Fruit fly (Drosophila melanogaster) whole organism, embryonic: Measurements from ENCODE around the gene Obp19b.

ENCODE experiments used
- Atf6 ChIP-seq: fragments of 200-800 bp; sonication (Bioruptor generic); IDR thresholded peaks from 2 replicates; pipeline ENCODE4 v1.3.6; 2022; ENCODE audit warnings: missing biosample characterization, missing genetic modification characterization
- B-H2 ChIP-seq: fragments of 200-800 bp; sonication (Bioruptor generic); optimal IDR thresholded peaks from 2 replicates; lab custom pipeline; 2018; ENCODE audit warnings: missing biosample characterization, mild to moderate bottlenecking, missing genetic modification characterization
- BtbVII ChIP-seq: fragments of 200-800 bp; sonication (Bioruptor generic); optimal IDR thresholded peaks from 3 replicates; lab custom pipeline; 2017; ENCODE audit warnings: missing biosample characterization, mild to moderate bottlenecking, missing genetic modification characterization
- CG11695 ChIP-seq: fragments of 200-800 bp; sonication (Bioruptor generic); IDR thresholded peaks from 3 replicates; pipeline ENCODE4 v1.3.6; 2022; ENCODE audit warnings: missing biosample characterization, missing genetic modification characterization
- CG12071 ChIP-seq: fragments of 200-800 bp; sonication (Bioruptor generic); optimal IDR thresholded peaks from 3 replicates; lab custom pipeline; 2018; ENCODE audit warnings: missing biosample characterization, mild to moderate bottlenecking, missing genetic modification characterization
- CG12769 ChIP-seq: fragments of 200-800 bp; sonication (Bioruptor generic); optimal IDR thresholded peaks from 2 replicates; lab custom pipeline; 2019; ENCODE audit warnings: missing biosample characterization, mild to moderate bottlenecking, missing genetic modification characterization, moderate library complexity
- CG12942 ChIP-seq: fragments of 200-800 bp; sonication (Bioruptor generic); optimal IDR thresholded peaks from 3 replicates; lab custom pipeline; 2016; ENCODE audit warnings: missing biosample characterization, missing genetic modification characterization
- CG13123 ChIP-seq: fragments of 200-800 bp; sonication (Bioruptor generic); optimal IDR thresholded peaks from 2 replicates; lab custom pipeline; 2016; ENCODE audit warnings: missing biosample characterization, missing genetic modification characterization
- CG15073 ChIP-seq: fragments of 200-800 bp; sonication (Bioruptor generic); optimal IDR thresholded peaks from 2 replicates; lab custom pipeline; 2016; ENCODE audit warnings: missing biosample characterization, missing genetic modification characterization
- CG15269 ChIP-seq: fragments of 200-800 bp; sonication (Bioruptor generic); optimal IDR thresholded peaks from 2 replicates; lab custom pipeline; 2018; ENCODE audit warnings: missing biosample characterization, mild to moderate bottlenecking, missing genetic modification characterization, moderate library complexity
- CG17359 ChIP-seq: fragments of 200-800 bp; sonication (Bioruptor generic); optimal IDR thresholded peaks from 3 replicates; lab custom pipeline; 2018; ENCODE audit warnings: missing biosample characterization, mild to moderate bottlenecking, missing genetic modification characterization, moderate library complexity
- CG17612 ChIP-seq: fragments of 200-800 bp; sonication (Bioruptor generic); IDR thresholded peaks from 2 replicates; pipeline ENCODE4 v1.3.6; 2022; ENCODE audit warnings: missing biosample characterization, missing genetic modification characterization
- CG1832 ChIP-seq: fragments of 200-800 bp; sonication (Bioruptor generic); optimal IDR thresholded peaks from 2 replicates; lab custom pipeline; 2017; ENCODE audit warnings: missing biosample characterization, mild to moderate bottlenecking, missing genetic modification characterization, inconsistent platforms
- CG18476 ChIP-seq: fragments of 200-800 bp; sonication (Bioruptor generic); optimal IDR thresholded peaks from 2 replicates; lab custom pipeline; 2016; ENCODE audit warnings: missing biosample characterization, mild to moderate bottlenecking, missing genetic modification characterization
- CG2712 ChIP-seq: fragments of 200-800 bp; optimal IDR thresholded peaks from 3 replicates; lab custom pipeline; 2019; ENCODE audit warnings: missing biosample characterization, mild to moderate bottlenecking, missing genetic modification characterization, moderate library complexity
- CG32767 ChIP-seq: fragments of 200-800 bp; sonication (Bioruptor generic); IDR thresholded peaks from 2 replicates; pipeline ENCODE4 v1.3.6; 2022; ENCODE audit warnings: missing biosample characterization, missing genetic modification characterization
- CG3281 ChIP-seq: fragments of 200-800 bp; sonication (Bioruptor generic); optimal IDR thresholded peaks from 3 replicates; lab custom pipeline; 2017; ENCODE audit warnings: missing biosample characterization, mild to moderate bottlenecking, missing genetic modification characterization
- CG4617 ChIP-seq: fragments of 200-800 bp; sonication (Bioruptor generic); optimal IDR thresholded peaks from 3 replicates; lab custom pipeline; 2016; ENCODE audit warnings: missing biosample characterization, missing genetic modification characterization, borderline replicate concordance
- CG4854 ChIP-seq: fragments of 200-800 bp; sonication (Bioruptor generic); optimal IDR thresholded peaks from 2 replicates; lab custom pipeline; 2016; ENCODE audit warnings: missing biosample characterization, missing genetic modification characterization, inconsistent platforms
- CG6854 ChIP-seq: fragments of 200-800 bp; sonication (Bioruptor generic); optimal IDR thresholded peaks from 3 replicates; lab custom pipeline; 2017; ENCODE audit warnings: missing biosample characterization, mild to moderate bottlenecking, missing genetic modification characterization
- CG7928 ChIP-seq: fragments of 200-800 bp; sonication (Bioruptor generic); optimal IDR thresholded peaks from 2 replicates; lab custom pipeline; 2017; ENCODE audit warnings: missing biosample characterization, mild to moderate bottlenecking, missing genetic modification characterization
- CG8359 ChIP-seq: fragments of 200-800 bp; sonication (Bioruptor generic); optimal IDR thresholded peaks from 2 replicates; lab custom pipeline; 2017; ENCODE audit warnings: missing biosample characterization, mild to moderate bottlenecking, missing genetic modification characterization, borderline replicate concordance
- CG8765 ChIP-seq: fragments of 200-800 bp; sonication (Bioruptor generic); IDR thresholded peaks from 2 replicates; pipeline ENCODE4 v1.3.6; 2022; ENCODE audit warnings: missing biosample characterization, missing genetic modification characterization
- CG9609 ChIP-seq: fragments of 200-800 bp; sonication (Bioruptor generic); optimal IDR thresholded peaks from 3 replicates; lab custom pipeline; 2016; ENCODE audit warnings: missing biosample characterization, missing genetic modification characterization
- CrebB ChIP-seq: fragments of 200-800 bp; sonication (Bioruptor generic); optimal IDR thresholded peaks from 3 replicates; lab custom pipeline; 2018; ENCODE audit warnings: missing biosample characterization, mild to moderate bottlenecking, missing genetic modification characterization
- D19B ChIP-seq: fragments of 200-800 bp; sonication (Bioruptor generic); optimal IDR thresholded peaks from 2 replicates; lab custom pipeline; 2017; ENCODE audit warnings: missing biosample characterization, mild to moderate bottlenecking, missing genetic modification characterization
- Hand ChIP-seq: fragments of 200-800 bp; sonication (Bioruptor generic); optimal IDR thresholded peaks from 2 replicates; lab custom pipeline; 2017; ENCODE audit warnings: mild to moderate bottlenecking, missing biosample characterization, missing genetic modification reagents, missing genetic modification characterization
- Hr3 ChIP-seq: fragments of 200-800 bp; sonication (Bioruptor generic); optimal IDR thresholded peaks from 3 replicates; lab custom pipeline; 2016; ENCODE audit warnings: missing biosample characterization, missing genetic modification characterization
- MBD-R2 ChIP-seq: fragments of 200-800 bp; sonication (Bioruptor generic); IDR thresholded peaks from 2 replicates; pipeline ENCODE4 v1.3.6; 2022; ENCODE audit warnings: missing biosample characterization, missing genetic modification characterization
- PHDP ChIP-seq: fragments of 200-800 bp; sonication (Bioruptor generic); optimal IDR thresholded peaks from 3 replicates; lab custom pipeline; 2018; ENCODE audit warnings: missing biosample characterization, mild to moderate bottlenecking, missing genetic modification characterization, moderate library complexity
- Stat92E ChIP-seq, 3 experiments: fragments of >200 bp in 2 of 3; fragments of 200-800 bp in 1 of 3; sonication (Bioruptor generic) in 1 of 3; optimal IDR thresholded peaks; 2 replicates each; lab custom pipeline; 2017 to 2019; ENCODE audit warnings: missing biosample characterization in 3 of 3, missing genetic modification characterization in 3 of 3, mild to moderate bottlenecking in 1 of 3, moderate library complexity in 1 of 3
- Xrp1 ChIP-seq: fragments of 200-800 bp; sonication (Bioruptor generic); IDR thresholded peaks from 2 replicates; pipeline ENCODE4 v1.3.6; 2022; ENCODE audit warnings: missing biosample characterization, missing genetic modification characterization
- abd-A ChIP-seq: fragments of 200-800 bp; sonication (Bioruptor generic); optimal IDR thresholded peaks from 3 replicates; lab custom pipeline; 2019; ENCODE audit warnings: missing biosample characterization, mild to moderate bottlenecking, missing genetic modification characterization, moderate library complexity
- aop ChIP-seq: fragments of 200-800 bp; sonication (Bioruptor generic); IDR thresholded peaks from 2 replicates; pipeline ENCODE4 v1.3.6; 2022; ENCODE audit warnings: missing biosample characterization, missing genetic modification characterization
- ara ChIP-seq: fragments of 200-800 bp; sonication (Bioruptor generic); IDR thresholded peaks from 2 replicates; pipeline ENCODE4 v1.3.6; 2022; ENCODE audit warnings: missing biosample characterization, missing genetic modification characterization
- bowl ChIP-seq: fragments of 200-800 bp; sonication (Bioruptor generic); IDR thresholded peaks from 2 replicates; pipeline ENCODE4 v1.3.6; 2022; ENCODE audit warnings: missing biosample characterization, missing genetic modification characterization
- chif ChIP-seq, 2 experiments: fragments of 200-800 bp; sonication (Bioruptor generic); optimal IDR thresholded peaks; 3 replicates each; lab custom pipeline; 2016; ENCODE audit warnings: missing biosample characterization in 2 of 2, missing genetic modification characterization in 2 of 2
- dati ChIP-seq: fragments of 200-800 bp; sonication (Bioruptor generic); IDR thresholded peaks from 2 replicates; pipeline ENCODE4 v1.3.6; 2022; ENCODE audit warnings: missing biosample characterization, missing genetic modification characterization
- ems ChIP-seq: fragments of 200-800 bp; sonication (Bioruptor generic); optimal IDR thresholded peaks from 3 replicates; lab custom pipeline; 2016; ENCODE audit warnings: missing biosample characterization, missing genetic modification characterization
- eve ChIP-seq, 2 experiments: fragments of >200 bp; optimal IDR thresholded peaks; 2 replicates each; lab custom pipeline; 2017; ENCODE audit warnings: missing biosample characterization in 2 of 2, missing genetic modification characterization in 2 of 2
- fd96Cb ChIP-seq: fragments of 200-800 bp; sonication (Bioruptor generic); optimal IDR thresholded peaks from 2 replicates; lab custom pipeline; 2018; ENCODE audit warnings: missing biosample characterization, mild to moderate bottlenecking, missing genetic modification characterization, moderate library complexity
- ind ChIP-seq: fragments of 200-800 bp; sonication (Bioruptor generic); optimal IDR thresholded peaks from 3 replicates; lab custom pipeline; 2016; ENCODE audit warnings: missing biosample characterization, missing genetic modification characterization
- kah ChIP-seq: fragments of 200-800 bp; sonication (Bioruptor generic); optimal IDR thresholded peaks from 2 replicates; lab custom pipeline; 2018; ENCODE audit warnings: missing biosample characterization, mild to moderate bottlenecking, missing genetic modification characterization
- rib ChIP-seq: fragments of 200-800 bp; sonication (Bioruptor generic); IDR thresholded peaks from 2 replicates; pipeline ENCODE4 v1.3.6; 2022; ENCODE audit warnings: missing biosample characterization, missing genetic modification characterization
- run ChIP-seq: fragments of 200-800 bp; sonication (Bioruptor generic); optimal IDR thresholded peaks from 3 replicates; lab custom pipeline; 2018; ENCODE audit warnings: missing biosample characterization, mild to moderate bottlenecking, missing genetic modification characterization
- slbo ChIP-seq: fragments of 200-800 bp; sonication (Bioruptor generic); IDR thresholded peaks from 2 replicates; pipeline ENCODE4 v1.3.6; 2022; ENCODE audit warnings: missing biosample characterization, missing genetic modification characterization
- so ChIP-seq: fragments of 200-800 bp; sonication (Bioruptor generic); IDR thresholded peaks from 3 replicates; pipeline ENCODE4 v1.3.6; 2022; ENCODE audit warnings: missing biosample characterization, missing genetic modification characterization
- sug ChIP-seq: fragments of 200-800 bp; optimal IDR thresholded peaks from 2 replicates; lab custom pipeline; 2019; ENCODE audit warnings: missing biosample characterization, mild to moderate bottlenecking, missing genetic modification characterization, moderate library complexity
- tna ChIP-seq: fragments of 200-800 bp; sonication (Bioruptor generic); IDR thresholded peaks from 2 replicates; pipeline ENCODE4 v1.3.6; 2022; ENCODE audit warnings: missing biosample characterization, missing genetic modification characterization; ENCODE audit not compliant: partially characterized antibody

Gene Obp19b

DNA sequence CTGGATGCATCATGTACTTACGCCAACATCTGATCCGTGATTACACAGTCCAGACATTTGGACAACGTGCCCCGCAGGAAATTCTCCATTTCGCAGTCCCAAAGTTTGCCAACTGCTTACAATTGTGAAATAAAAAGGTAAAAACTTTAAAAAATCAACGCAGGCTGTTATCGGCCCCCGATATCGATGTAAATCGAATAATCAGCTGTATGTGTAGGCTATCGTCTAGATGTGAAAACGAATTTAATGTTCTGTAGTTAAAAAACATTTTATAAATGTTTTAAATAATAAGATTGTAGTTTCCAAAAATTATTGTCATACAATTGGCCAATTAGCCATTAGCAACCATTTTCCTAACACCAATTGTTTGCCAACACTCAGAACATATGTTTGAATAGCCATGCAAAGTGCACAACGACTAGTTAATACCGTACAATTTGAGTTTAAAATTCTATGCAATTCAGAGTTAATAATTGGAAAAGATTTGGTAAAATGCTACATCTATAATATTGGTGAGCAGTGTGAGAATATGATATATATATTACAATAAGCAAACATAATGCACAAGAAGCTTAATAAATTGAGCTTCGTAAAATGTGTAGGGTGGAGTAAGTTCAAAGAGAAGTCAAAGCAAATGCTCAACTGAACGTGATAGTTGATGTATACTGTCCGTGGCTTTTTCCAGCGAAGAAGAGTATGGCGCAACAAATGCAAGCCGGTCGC, 13.1 kb downstream of the Obp19b start, which contains the start of the genes CG11710 and mal:
TSS of gene CG11710 (minus strand) at position 192 of the 723 bp plus-strand sequence.
TSS of gene mal (plus strand) at position 194 of the 723 bp plus-strand sequence.
- peak; percentile 18 for TF ChIP-seq Hand (GFP tag; lab: Kevin White, UChicago)
- no peak for TF ChIP-seq dati (GFP tag; lab: Robert Waterston, UW)
- TF ChIP-seq CG17612 (GFP tag; lab: Robert Waterston, UW) = no peak
- TF ChIP-seq ems (GFP tag; lab: Kevin White, UChicago) = peak; percentile 72
- peak; percentile 59; the same call in 1 of the 2 replicates for TF ChIP-seq CG32767 (GFP tag; lab: Robert Waterston, UW)
- TF ChIP-seq ara (GFP tag; lab: Robert Waterston, UW) = peak; percentile 37; the same call in 1 of the 2 replicates
- TF ChIP-seq eve (GFP tag; optimal IDR thresholded peaks at IDR 0.05; lab: Kevin White, UChicago) = no peak
- peak; percentile 81 for TF ChIP-seq CG17359 (tag; lab: Kevin White, UChicago)
- peak; percentile 33; the same call in 1 of the 2 replicates for TF ChIP-seq tna (GFP tag; lab: Robert Waterston, UW)
- TF ChIP-seq chif (GFP tag; optimal IDR thresholded peaks at IDR 0.05; lab: Kevin White, UChicago) = peak; percentile 36 to 68
- peak; percentile 78 for TF ChIP-seq BtbVII (GFP tag; lab: Kevin White, UChicago)
- TF ChIP-seq CG18476 (GFP tag; lab: Kevin White, UChicago) = peak; percentile 76
- peak; percentile 37 for TF ChIP-seq CG7928 (GFP tag; lab: Kevin White, UChicago)
- no peak for TF ChIP-seq bowl (GFP tag; lab: Robert Waterston, UW)
- TF ChIP-seq CG2712 = peak; percentile 84
- no peak for TF ChIP-seq CG12071 (GFP tag; lab: Kevin White, UChicago)
- no peak for TF ChIP-seq CG8765
- TF ChIP-seq sug (tag; lab: Kevin White, UChicago) = peak; percentile 81
- peak; percentile 75 for TF ChIP-seq CG4854
- no peak for TF ChIP-seq run (tag; lab: Kevin White, UChicago)
- TF ChIP-seq Atf6 (GFP tag; lab: Robert Waterston, UW) = peak; percentile 83
- peak; percentile 82; the same call in 1 of the 2 replicates for TF ChIP-seq Xrp1
- TF ChIP-seq CG6854 = peak; percentile 70
- TF ChIP-seq PHDP (tag; lab: Kevin White, UChicago) = peak; percentile 74
- TF ChIP-seq CG11695 = peak; percentile 79; the same call in 2 of the 3 replicates
- TF ChIP-seq Stat92E (GFP tag; optimal IDR thresholded peaks at IDR 0.05; lab: Kevin White, UChicago) = peak in 1 of 3 experiments; percentile 81
- TF ChIP-seq B-H2 (GFP tag; lab: Kevin White, UChicago) = peak; percentile 68
- TF ChIP-seq CG12942 (GFP tag; lab: Kevin White, UChicago) = peak; percentile 32
- TF ChIP-seq CG3281 (GFP tag; lab: Kevin White, UChicago) = peak; percentile 84
- no peak for TF ChIP-seq abd-A (tag; lab: Kevin White, UChicago)
- TF ChIP-seq CG12769 = no peak
- peak; percentile 81 for TF ChIP-seq fd96Cb (tag; lab: Kevin White, UChicago)
- TF ChIP-seq CG15269 (tag; lab: Kevin White, UChicago) = no peak
- TF ChIP-seq so = peak; percentile 45; the same call in 1 of the 3 replicates
- TF ChIP-seq ind (GFP tag; lab: Kevin White, UChicago) = peak; percentile 91
- no peak for TF ChIP-seq CG15073 (GFP tag; lab: Kevin White, UChicago)
- TF ChIP-seq CG13123 = no peak
- peak; percentile 58 for TF ChIP-seq CG8359
- peak; percentile 57 for TF ChIP-seq Hr3 (GFP tag; lab: Kevin White, UChicago)
- TF ChIP-seq rib (GFP tag; lab: Robert Waterston, UW) = no peak
- peak; percentile 60 for TF ChIP-seq kah (GFP tag; lab: Kevin White, UChicago)
- TF ChIP-seq CrebB (tag; lab: Kevin White, UChicago) = peak; percentile 11
- TF ChIP-seq CG1832 (GFP tag; lab: Kevin White, UChicago) = no peak
- peak; percentile 83 for TF ChIP-seq D19B (GFP tag; lab: Kevin White, UChicago)
- TF ChIP-seq aop (GFP tag; lab: Robert Waterston, UW) = no peak
- TF ChIP-seq slbo = peak; percentile 73
- TF ChIP-seq CG9609 = peak; percentile 37
- peak; percentile 37 for TF ChIP-seq CG4617
- TF ChIP-seq MBD-R2 (GFP tag; lab: Robert Waterston, UW) = peak; percentile 41
